Fruit fly (Drosophila melanogaster): ENCODE results near the gene eIF3e.
A peak's percentile ranks its signal among the peaks of the same experiment; 100 is the strongest.

eIF3e gene

dm6 chr3L:16786728-16787127 is at the start of gene eIF3e (continued):
- no peak for TF ChIP-seq Optix (GFP tag; IDR thresholded peaks at IDR 0.05)
- TF ChIP-seq YL-1 (GFP tag; optimal IDR thresholded peaks at IDR 0.05): peak; percentile 27
- no peak for TF ChIP-seq CG12071 (GFP tag; optimal IDR thresholded peaks at IDR 0.05)
- no peak for TF ChIP-seq CG4424 (GFP tag; optimal IDR thresholded peaks at IDR 0.05)
- TF ChIP-seq sisA (GFP tag; IDR thresholded peaks at IDR 0.05): no peak; the same call in 1 of the 2 replicates
- TF ChIP-seq danr (GFP tag; IDR thresholded peaks at IDR 0.05): no peak
- TF ChIP-seq CG11093 (GFP tag; IDR thresholded peaks at IDR 0.05): no peak
- TF ChIP-seq ftz-f1 (GFP tag; optimal IDR thresholded peaks at IDR 0.05): peak; percentile 77
- peak; percentile 77 for TF ChIP-seq phol (tag; optimal IDR thresholded peaks at IDR 0.05)
- TF ChIP-seq nau (GFP tag; optimal IDR thresholded peaks at IDR 0.05): no peak
- TF ChIP-seq CG9817 (tag; optimal IDR thresholded peaks at IDR 0.05): no peak
- no peak for TF ChIP-seq dmrt99B (tag; optimal IDR thresholded peaks at IDR 0.05)
- TF ChIP-seq chm (GFP tag; IDR thresholded peaks at IDR 0.05): no peak
- no peak for TF ChIP-seq Drgx (GFP tag; IDR thresholded peaks at IDR 0.05)
- peak; percentile 62 for TF ChIP-seq Lhr (GFP tag; optimal IDR thresholded peaks at IDR 0.05)
- peak; percentile 23; the same call in 1 of the 2 replicates for TF ChIP-seq CG6689 (GFP tag; IDR thresholded peaks at IDR 0.05)
- peak; percentile 57 for TF ChIP-seq dm (GFP tag; optimal IDR thresholded peaks at IDR 0.05)
- peak; percentile 43; the same call in 1 of the 2 replicates for TF ChIP-seq Rfx (GFP tag; IDR thresholded peaks at IDR 0.05)
- TF ChIP-seq CG14710 (tag; optimal IDR thresholded peaks at IDR 0.05): peak; percentile 40
- no peak for TF ChIP-seq wor (GFP tag; IDR thresholded peaks at IDR 0.05)
- TF ChIP-seq CG31365 (tag; optimal IDR thresholded peaks at IDR 0.05): no peak
- no peak for TF ChIP-seq mam (GFP tag; optimal IDR thresholded peaks at IDR 0.05)
- TF ChIP-seq dan (GFP tag; IDR thresholded peaks at IDR 0.05): no peak
- no peak for TF ChIP-seq zfh1 (GFP tag; IDR thresholded peaks at IDR 0.05)
- no peak for TF ChIP-seq ash1 (GFP tag; optimal IDR thresholded peaks at IDR 0.05)
- TF ChIP-seq CG11696 (GFP tag; IDR thresholded peaks at IDR 0.05): no peak
- TF ChIP-seq shn (GFP tag; optimal IDR thresholded peaks at IDR 0.05): no peak
- peak; percentile 23 for TF ChIP-seq nmo (GFP tag; optimal IDR thresholded peaks at IDR 0.05)
- peak; percentile 78 for TF ChIP-seq CG9797 (GFP tag; optimal IDR thresholded peaks at IDR 0.05)
- TF ChIP-seq amos (GFP tag; IDR thresholded peaks at IDR 0.05; ENCODE audit: partially characterized antibody): peak; percentile 22; the same call in 1 of the 2 replicates
- no peak for TF ChIP-seq tll (GFP tag; optimal IDR thresholded peaks at IDR 0.05)
- TF ChIP-seq pzg (GFP tag; optimal IDR thresholded peaks at IDR 0.05): peak; percentile 50
- 0 out of 2 replicates have a peak, but pooled peaks have one; percentile 23 for TF ChIP-seq bbx (GFP tag; IDR thresholded peaks at IDR 0.05; ENCODE audit: partially characterized antibody)
- no peak for TF ChIP-seq chinmo (GFP tag; IDR thresholded peaks at IDR 0.05; ENCODE audit: partially characterized antibody)
- peak; percentile 86 for TF ChIP-seq bigmax (GFP tag; optimal IDR thresholded peaks at IDR 0.05)
- TF ChIP-seq CG14050 (GFP tag; IDR thresholded peaks at IDR 0.05): no peak
- no peak for TF ChIP-seq Abd-B (GFP tag; optimal IDR thresholded peaks at IDR 0.05)
- peak; percentile 81 for TF ChIP-seq gfzf (GFP tag; optimal IDR thresholded peaks at IDR 0.05)
- peak; percentile 19 for TF ChIP-seq stwl (tag; optimal IDR thresholded peaks at IDR 0.05)
- TF ChIP-seq Med (GFP tag): peak; percentile 52
- peak; percentile 28 for TF ChIP-seq BEAF-32 (GFP tag; optimal IDR thresholded peaks at IDR 0.05)
- TF ChIP-seq CG15696 (tag; optimal IDR thresholded peaks at IDR 0.05): peak; percentile 3
- TF ChIP-seq CG15011 (GFP tag; optimal IDR thresholded peaks at IDR 0.05): no peak
- TF ChIP-seq p53 (GFP tag; optimal IDR thresholded peaks at IDR 0.05): no peak
- no peak for TF ChIP-seq CG12744 (GFP tag; optimal IDR thresholded peaks at IDR 0.05)
- peak; percentile 93 for TF ChIP-seq Sin3A (optimal IDR thresholded peaks at IDR 0.05)
- TF ChIP-seq CG5245 (GFP tag; optimal IDR thresholded peaks at IDR 0.05): no peak
- no peak for TF ChIP-seq chn (GFP tag; optimal IDR thresholded peaks at IDR 0.05)
- TF ChIP-seq CG15479 (GFP tag; optimal IDR thresholded peaks at IDR 0.05): no peak
- no peak for TF ChIP-seq CG8281 (tag; optimal IDR thresholded peaks at IDR 0.05)
- TF ChIP-seq sens (GFP tag): peak; percentile 72
